Fruit fly (Drosophila melanogaster) whole organism, embryonic: ENCODE data around the gene Ts.

ENCODE experiments used
- Adf1 ChIP-seq: fragments of 200-800 bp; sonication (Bioruptor generic); IDR thresholded peaks from 2 replicates; pipeline ENCODE4 v1.3.6; 2022; ENCODE audit warnings: missing biosample characterization, missing genetic modification characterization
- Asciz ChIP-seq: fragments of 200-800 bp; sonication (Bioruptor generic); optimal IDR thresholded peaks from 2 replicates; lab custom pipeline; 2017; ENCODE audit warnings: missing biosample characterization, mild to moderate bottlenecking, missing genetic modification characterization, missing genetic modification reagents
- Awh ChIP-seq: fragments of 200-800 bp; sonication (Bioruptor generic); IDR thresholded peaks from 2 replicates; pipeline ENCODE4, ENCODE4 v1.3.6; 2022; ENCODE audit warnings: missing biosample characterization, missing genetic modification characterization
- CG10209 ChIP-seq: fragments of 200-800 bp; sonication (Bioruptor generic); optimal IDR thresholded peaks from 3 replicates; lab custom pipeline; 2017; ENCODE audit warnings: missing biosample characterization, mild to moderate bottlenecking, missing genetic modification characterization, missing genetic modification reagents
- CG13424 ChIP-seq: fragments of 200-800 bp; sonication (Bioruptor generic); optimal IDR thresholded peaks from 2 replicates; lab custom pipeline; 2019; ENCODE audit warnings: missing biosample characterization, mild to moderate bottlenecking, missing genetic modification characterization, moderate library complexity
- CG14667 ChIP-seq: fragments of 200-800 bp; sonication (Bioruptor generic); IDR thresholded peaks from 2 replicates; pipeline ENCODE4 v1.3.6; 2022; ENCODE audit warnings: missing biosample characterization, missing genetic modification characterization
- CG14710 ChIP-seq: fragments of 200-800 bp; sonication (Bioruptor generic); optimal IDR thresholded peaks from 3 replicates; lab custom pipeline; 2019; ENCODE audit warnings: missing biosample characterization, mild to moderate bottlenecking, missing genetic modification characterization, moderate library complexity
- CG17361 ChIP-seq: fragments of 200-800 bp; sonication (Bioruptor generic); IDR thresholded peaks from 3 replicates; pipeline ENCODE4 v1.3.6; 2022; ENCODE audit warnings: missing biosample characterization, missing genetic modification characterization
- CG17829 ChIP-seq: fragments of 200-800 bp; optimal IDR thresholded peaks from 2 replicates; lab custom pipeline; 2019; ENCODE audit warnings: missing biosample characterization, mild to moderate bottlenecking, missing genetic modification characterization, moderate library complexity
- CG1792 ChIP-seq: fragments of 200-800 bp; sonication (Bioruptor generic); optimal IDR thresholded peaks from 2 replicates; lab custom pipeline; 2016; ENCODE audit warnings: missing biosample characterization, missing genetic modification characterization
- CG18764 ChIP-seq: fragments of 200-800 bp; sonication (Bioruptor generic); optimal IDR thresholded peaks from 3 replicates; lab custom pipeline; 2016; ENCODE audit warnings: missing biosample characterization, missing genetic modification characterization
- CG33557 ChIP-seq: fragments of 200-800 bp; sonication (Bioruptor generic); optimal IDR thresholded peaks from 2 replicates; lab custom pipeline; 2019; ENCODE audit warnings: missing biosample characterization, mild to moderate bottlenecking, missing genetic modification characterization, moderate library complexity
- CG34376 ChIP-seq: fragments of 200-800 bp; sonication (Bioruptor generic); optimal IDR thresholded peaks from 2 replicates; lab custom pipeline; 2018; ENCODE audit warnings: missing biosample characterization, mild to moderate bottlenecking, missing genetic modification characterization
- CG34422 ChIP-seq: fragments of 200-800 bp; sonication (Bioruptor generic); IDR thresholded peaks from 3 replicates; pipeline ENCODE4 v1.3.6; 2022; ENCODE audit warnings: missing biosample characterization, missing genetic modification characterization
- CG5180 ChIP-seq: fragments of 200-800 bp; sonication (Bioruptor generic); optimal IDR thresholded peaks from 3 replicates; lab custom pipeline; 2017; ENCODE audit warnings: missing biosample characterization, missing genetic modification characterization, mild to moderate bottlenecking, moderate library complexity, missing genetic modification reagents
- CG7963 ChIP-seq: fragments of 200-800 bp; sonication (Bioruptor generic); IDR thresholded peaks from 3 replicates; pipeline ENCODE4 v1.3.6; 2022; ENCODE audit warnings: missing biosample characterization, missing genetic modification characterization; ENCODE audit not compliant: partially characterized antibody
- CG8388 ChIP-seq: fragments of 200-800 bp; sonication (Bioruptor generic); optimal IDR thresholded peaks from 2 replicates; lab custom pipeline; 2019; ENCODE audit warnings: missing biosample characterization, mild to moderate bottlenecking, missing genetic modification characterization, moderate library complexity
- Elba2 ChIP-seq: fragments of 200-800 bp; sonication (Bioruptor generic); optimal IDR thresholded peaks from 3 replicates; lab custom pipeline; 2016; ENCODE audit warnings: missing biosample characterization, missing genetic modification characterization
- Ets65A ChIP-seq: fragments of 200-800 bp; sonication (Bioruptor generic); peaks from one replicate; lab custom pipeline; 2016; ENCODE audit warnings: missing biosample characterization, missing genetic modification characterization
- HLH4C ChIP-seq: fragments of 200-800 bp; sonication (Bioruptor generic); IDR thresholded peaks from 3 replicates; pipeline ENCODE4 v1.3.6; 2022; ENCODE audit warnings: missing biosample characterization, missing genetic modification characterization; ENCODE audit not compliant: partially characterized antibody
- HLH54F ChIP-seq: fragments of 200-800 bp; sonication (Bioruptor generic); optimal IDR thresholded peaks from 3 replicates; lab custom pipeline; 2016; ENCODE audit warnings: missing biosample characterization, missing genetic modification characterization
- Hr3 ChIP-seq: fragments of 200-800 bp; sonication (Bioruptor generic); optimal IDR thresholded peaks from 3 replicates; lab custom pipeline; 2016; ENCODE audit warnings: missing biosample characterization, missing genetic modification characterization
- Hr78 ChIP-seq, 2 experiments: fragments of 200-800 bp in 1 of 2; fragments of >200 bp in 1 of 2; sonication (Bioruptor generic) in 1 of 2; optimal IDR thresholded peaks; 2 replicates each; lab custom pipeline; 2017 to 2019; ENCODE audit warnings: missing biosample characterization in 2 of 2, missing genetic modification characterization in 2 of 2, mild to moderate bottlenecking in 1 of 2, moderate library complexity in 1 of 2
- NC2α ChIP-seq: fragments of 200-800 bp; sonication (Bioruptor generic); optimal IDR thresholded peaks from 2 replicates; lab custom pipeline; 2016; ENCODE audit warnings: missing biosample characterization, missing genetic modification characterization
- Nf-YA ChIP-seq: fragments of 200-800 bp; sonication (Bioruptor generic); IDR thresholded peaks from 2 replicates; pipeline ENCODE4 v1.3.6; 2022; ENCODE audit warnings: missing biosample characterization, missing genetic modification characterization
- Side ChIP-seq: fragments of 200-800 bp; sonication (Bioruptor generic); optimal IDR thresholded peaks from 2 replicates; lab custom pipeline; 2016; ENCODE audit warnings: missing biosample characterization, missing genetic modification characterization
- abd-A ChIP-seq: fragments of 200-800 bp; sonication (Bioruptor generic); optimal IDR thresholded peaks from 3 replicates; lab custom pipeline; 2019; ENCODE audit warnings: missing biosample characterization, mild to moderate bottlenecking, missing genetic modification characterization, moderate library complexity
- ato ChIP-seq: fragments of 200-800 bp; sonication (Bioruptor generic); IDR thresholded peaks from 2 replicates; pipeline ENCODE4 v1.3.6; 2022; ENCODE audit warnings: missing biosample characterization, missing genetic modification characterization; ENCODE audit not compliant: partially characterized antibody
- az2 ChIP-seq: fragments of 200-800 bp; sonication (Bioruptor generic); optimal IDR thresholded peaks from 3 replicates; lab custom pipeline; 2016; ENCODE audit warnings: missing biosample characterization, missing genetic modification characterization
- bcd ChIP-seq: fragments of 200-800 bp; sonication (Bioruptor generic); optimal IDR thresholded peaks from 2 replicates; lab custom pipeline; 2017; ENCODE audit warnings: missing biosample characterization, mild to moderate bottlenecking, missing genetic modification characterization
- bsh ChIP-seq, 2 experiments: fragments of 200-800 bp; sonication (Bioruptor generic); optimal IDR thresholded peaks; 2 replicates each; lab custom pipeline; 2017 to 2018; ENCODE audit warnings: mild to moderate bottlenecking in 2 of 2, missing biosample characterization in 2 of 2, missing genetic modification characterization in 2 of 2, moderate library complexity in 1 of 2
- crp ChIP-seq, 2 experiments: fragments of 200-800 bp; sonication (Bioruptor generic); optimal IDR thresholded peaks; 2 replicates in 1 of 2; 3 replicates in 1 of 2; lab custom pipeline; 2017; ENCODE audit warnings: missing biosample characterization in 2 of 2, missing genetic modification characterization in 2 of 2, mild to moderate bottlenecking in 1 of 2, moderate library complexity in 1 of 2
- dysf ChIP-seq: fragments of 200-800 bp; sonication (Bioruptor generic); IDR thresholded peaks from 3 replicates; pipeline ENCODE4 v1.3.6; 2022; ENCODE audit warnings: missing biosample characterization, missing genetic modification characterization
- ems ChIP-seq: fragments of 200-800 bp; sonication (Bioruptor generic); optimal IDR thresholded peaks from 3 replicates; lab custom pipeline; 2016; ENCODE audit warnings: missing biosample characterization, missing genetic modification characterization
- gt ChIP-seq: fragments of 200-800 bp; sonication (Bioruptor generic); IDR thresholded peaks from 2 replicates; pipeline ENCODE4 v1.3.6; 2022; ENCODE audit warnings: missing biosample characterization, missing genetic modification characterization
- h ChIP-seq: fragments of >200 bp; optimal IDR thresholded peaks from 2 replicates; lab custom pipeline; 2017
- lmd ChIP-seq: fragments of 200-800 bp; sonication (Bioruptor generic); IDR thresholded peaks from 2 replicates; pipeline ENCODE4 v1.3.6; 2022; ENCODE audit warnings: missing biosample characterization, missing genetic modification characterization
- mam ChIP-seq: fragments of 200-800 bp; sonication (Bioruptor generic); optimal IDR thresholded peaks from 3 replicates; lab custom pipeline; 2016; ENCODE audit warnings: missing biosample characterization, missing genetic modification characterization
- org-1 ChIP-seq: fragments of 200-800 bp; sonication (Bioruptor generic); optimal IDR thresholded peaks from 2 replicates; lab custom pipeline; 2017; ENCODE audit warnings: missing biosample characterization, missing genetic modification characterization
- pfk ChIP-seq: fragments of 200-800 bp; sonication (Bioruptor generic); optimal IDR thresholded peaks from 2 replicates; lab custom pipeline; 2018; ENCODE audit warnings: missing biosample characterization, mild to moderate bottlenecking, missing genetic modification characterization, moderate library complexity
- pita ChIP-seq: fragments of 200-800 bp; sonication (Bioruptor generic); optimal IDR thresholded peaks from 2 replicates; lab custom pipeline; 2017; ENCODE audit warnings: missing biosample characterization, mild to moderate bottlenecking, missing genetic modification characterization
- sc ChIP-seq, 3 experiments: fragments of >200 bp in 2 of 3; fragments of 200-800 bp in 1 of 3; sonication (Bioruptor generic) in 1 of 3; optimal IDR thresholded peaks; 2 replicates in 2 of 3; 3 replicates in 1 of 3; lab custom pipeline; 2017; ENCODE audit warnings: mild to moderate bottlenecking in 1 of 3, missing biosample characterization in 1 of 3, missing genetic modification characterization in 1 of 3, missing genetic modification reagents in 1 of 3
- sd ChIP-seq: fragments of 200-800 bp; sonication (Bioruptor generic); optimal IDR thresholded peaks from 3 replicates; lab custom pipeline; 2018; ENCODE audit warnings: missing biosample characterization, mild to moderate bottlenecking, missing genetic modification characterization, moderate library complexity
- sens ChIP-seq: fragments of 200-800 bp; sonication (Bioruptor generic); peaks from one replicate; lab custom pipeline; 2016; ENCODE audit warnings: missing biosample characterization, missing genetic modification characterization
- sob ChIP-seq: fragments of 200-800 bp; sonication (Bioruptor generic); IDR thresholded peaks from 2 replicates; pipeline ENCODE4 v1.3.6; 2022; ENCODE audit warnings: missing biosample characterization, missing genetic modification characterization
- sr ChIP-seq: fragments of 200-800 bp; sonication (Bioruptor generic); IDR thresholded peaks from 3 replicates; pipeline ENCODE4 v1.3.6; 2022; ENCODE audit warnings: missing biosample characterization, missing genetic modification characterization
- wor ChIP-seq: fragments of 200-800 bp; sonication (Bioruptor generic); IDR thresholded peaks from 2 replicates; pipeline ENCODE4 v1.3.6; 2022; ENCODE audit warnings: missing biosample characterization, missing genetic modification characterization
- zen ChIP-seq: fragments of 200-800 bp; sonication (Bioruptor generic); optimal IDR thresholded peaks from 3 replicates; lab custom pipeline; 2018; ENCODE audit warnings: missing biosample characterization, mild to moderate bottlenecking, missing genetic modification characterization, moderate library complexity
- zfh2 ChIP-seq: fragments of 200-800 bp; sonication (Bioruptor generic); optimal IDR thresholded peaks from 2 replicates; lab custom pipeline; 2016; ENCODE audit warnings: missing biosample characterization, missing genetic modification characterization

The Ts gene

DNA sequence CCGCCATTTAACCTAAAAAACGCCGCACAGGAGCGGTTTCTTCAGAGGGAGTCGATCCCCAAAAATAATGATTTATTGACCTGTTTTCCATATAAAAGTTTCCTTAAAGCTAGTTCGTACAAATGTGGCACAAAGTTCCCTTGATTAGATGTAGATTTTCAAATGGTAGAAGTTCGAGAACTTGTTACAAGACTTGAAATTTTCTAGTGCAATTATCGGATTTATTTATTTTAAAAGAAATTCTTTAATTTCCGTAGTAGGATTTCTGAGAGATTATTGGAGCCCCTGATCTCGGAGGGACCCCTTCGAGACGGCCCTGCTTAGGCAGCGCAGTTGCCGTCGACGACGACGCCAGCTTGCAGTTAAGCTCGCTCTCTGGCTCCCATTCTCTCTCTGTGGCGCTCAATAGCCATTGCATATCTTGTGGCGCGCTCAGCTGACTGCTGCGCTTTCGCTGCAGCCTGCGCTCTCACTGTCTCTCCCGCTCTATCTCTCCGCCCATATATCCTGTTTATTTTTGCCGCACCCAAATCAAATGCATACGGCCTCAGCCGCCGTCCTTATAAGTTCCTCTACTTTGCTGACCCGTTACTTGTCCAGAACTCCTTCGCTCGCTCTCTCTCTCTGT lies 11.8 kb downstream of the Ts start (continued):
- no peak for TF ChIP-seq pfk (GFP tag; lab: Kevin White, UChicago)
- peak; percentile 64 to 76 for TF ChIP-seq bsh (GFP tag; optimal IDR thresholded peaks at IDR 0.05; lab: Kevin White, UChicago)
- no peak for TF ChIP-seq sob (GFP tag; lab: Robert Waterston, UW)
- no peak for TF ChIP-seq CG7963 (GFP tag; lab: Robert Waterston, UW)
- TF ChIP-seq Nf-YA (GFP tag; lab: Robert Waterston, UW): 0 out of 2 replicates have a peak, but pooled peaks have one; percentile 32
- peak; percentile 53 for TF ChIP-seq CG14710 (tag; lab: Kevin White, UChicago)
- TF ChIP-seq NC2α (GFP tag; lab: Kevin White, UChicago): no peak
- TF ChIP-seq pita (GFP tag; lab: Kevin White, UChicago): no peak
- no peak for TF ChIP-seq sd (tag; lab: Kevin White, UChicago)
- TF ChIP-seq abd-A (tag; lab: Kevin White, UChicago): no peak
- TF ChIP-seq Elba2: no peak
- TF ChIP-seq dysf (GFP tag; lab: Robert Waterston, UW): peak; percentile 67; the same call in 2 of the 3 replicates
- TF ChIP-seq Awh: 0 out of 2 replicates have a peak, but pooled peaks have one; percentile 17
- TF ChIP-seq org-1: peak; percentile 24
- TF ChIP-seq CG34422 (GFP tag; lab: Robert Waterston, UW): 0 out of 3 replicates have a peak, but pooled peaks have one; percentile 18
- peak in 1 of 2 experiments; percentile 26 for TF ChIP-seq Hr78 (GFP tag; optimal IDR thresholded peaks at IDR 0.05; lab: Kevin White, UChicago)
- TF ChIP-seq sens (GFP tag; lab: Kevin White, UChicago): peak; percentile 95
- no peak for TF ChIP-seq CG34376 (GFP tag; lab: Kevin White, UChicago)
- peak; percentile 35 for TF ChIP-seq mam
- TF ChIP-seq sc (optimal IDR thresholded peaks at IDR 0.05; lab: Kevin White, UChicago): no peak
- TF ChIP-seq sc (GFP tag; optimal IDR thresholded peaks at IDR 0.05; lab: Kevin White, UChicago): peak; percentile 47
- TF ChIP-seq crp (GFP tag; optimal IDR thresholded peaks at IDR 0.05; lab: Kevin White, UChicago): peak in 1 of 2 experiments; percentile 4
- TF ChIP-seq Hr3 (GFP tag; lab: Kevin White, UChicago): peak; percentile 6
- peak; percentile 45; the same call in 1 of the 2 replicates for TF ChIP-seq wor (GFP tag; lab: Robert Waterston, UW)
- peak; percentile 79 for TF ChIP-seq CG17361 (GFP tag; lab: Robert Waterston, UW)
- TF ChIP-seq CG14667 (GFP tag; lab: Robert Waterston, UW): 0 out of 2 replicates have a peak, but pooled peaks have one; percentile 30
- TF ChIP-seq Ets65A (GFP tag; lab: Kevin White, UChicago): no peak
- no peak for TF ChIP-seq CG18764 (GFP tag; lab: Kevin White, UChicago)
- peak; percentile 20 for TF ChIP-seq CG33557 (GFP tag; lab: Kevin White, UChicago)
- no peak for TF ChIP-seq CG1792
- no peak for TF ChIP-seq sr (GFP tag; lab: Robert Waterston, UW)
- no peak for TF ChIP-seq Side (GFP tag; lab: Kevin White, UChicago)
- TF ChIP-seq ato (GFP tag; lab: Robert Waterston, UW): no peak
- peak; percentile 22 for TF ChIP-seq CG10209 (GFP tag; lab: Kevin White, UChicago)
- peak; percentile 45 for TF ChIP-seq bcd
- no peak for TF ChIP-seq HLH54F (GFP tag; lab: Kevin White, UChicago)
- peak; percentile 56 for TF ChIP-seq CG17829 (tag; lab: Kevin White, UChicago)
- TF ChIP-seq CG8388: peak; percentile 34
- TF ChIP-seq Asciz (GFP tag; lab: Kevin White, UChicago): peak; percentile 62
- peak; percentile 47; the same call in 1 of the 2 replicates for TF ChIP-seq Adf1 (GFP tag; lab: Robert Waterston, UW)
- TF ChIP-seq CG5180 (GFP tag; lab: Kevin White, UChicago): peak; percentile 22
- no peak for TF ChIP-seq h (lab: Kevin White, UChicago)
- peak; percentile 50 for TF ChIP-seq CG13424 (tag; lab: Kevin White, UChicago)
- 0 out of 2 replicates have a peak, but pooled peaks have one; percentile 52 for TF ChIP-seq gt
- peak; percentile 56 for TF ChIP-seq lmd (GFP tag; lab: Robert Waterston, UW)
- peak; percentile 10 for TF ChIP-seq zen (tag; lab: Kevin White, UChicago)
- TF ChIP-seq ems: peak; percentile 60
- TF ChIP-seq zfh2: no peak
- peak; percentile 62 for TF ChIP-seq az2 (GFP tag; lab: Kevin White, UChicago)
- TF ChIP-seq HLH4C (GFP tag; lab: Robert Waterston, UW): no peak
